Worm (Caenorhabditis elegans): ENCODE data around the gene Y55B1AR.2.

Y55B1AR.2 gene

ce11 chrIII:600316-600932 lies 1.8 kb upstream of the Y55B1AR.2 start, which contains the start of gene lec-6:
Gene lec-6 (minus strand): TSS chrIII:600366.
- TF ChIP-seq ceh-43 (GFP tag; optimal IDR thresholded peaks at IDR 0.05): no peak
- TF ChIP-seq mep-1 (tag; optimal IDR thresholded peaks at IDR 0.05): no peak
- TF ChIP-seq flh-1 (GFP tag; optimal IDR thresholded peaks at IDR 0.05): no peak
- no peak for TF ChIP-seq elt-1 (tag; optimal IDR thresholded peaks at IDR 0.05; ENCODE audit: borderline replicate concordance, insufficient read depth)
- no peak for TF ChIP-seq nhr-237 (tag; optimal IDR thresholded peaks at IDR 0.05)
- TF ChIP-seq lsy-2 (tag; optimal IDR thresholded peaks at IDR 0.05): no peak
- TF ChIP-seq mls-2 (tag; optimal IDR thresholded peaks at IDR 0.05): no peak
- TF ChIP-seq lin-13 (tag; optimal IDR thresholded peaks at IDR 0.05): no peak
- TF ChIP-seq unc-39 (tag; optimal IDR thresholded peaks at IDR 0.05): no peak
- no peak for TF ChIP-seq blmp-1 (tag; optimal IDR thresholded peaks at IDR 0.05)
- TF ChIP-seq zip-8 (tag; optimal IDR thresholded peaks at IDR 0.05): no peak

DNA sequence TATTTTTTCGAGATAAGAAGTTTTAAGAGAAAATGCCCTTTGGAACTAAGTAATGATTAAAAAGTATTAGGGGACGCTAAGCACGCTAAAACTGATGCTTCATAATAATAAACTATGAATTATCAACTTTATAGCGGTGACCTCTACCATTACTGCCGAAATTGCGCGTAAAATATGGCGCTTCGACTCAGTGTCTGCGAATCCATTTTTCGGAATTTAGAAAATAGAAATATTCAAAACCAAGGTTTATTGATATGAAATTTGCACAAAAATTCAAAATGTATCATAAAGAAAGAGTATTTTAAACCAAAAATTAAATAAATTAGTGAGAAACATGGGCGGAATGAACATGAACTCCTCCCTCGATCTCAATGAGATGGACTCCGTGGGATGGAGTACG lies 692 bp upstream of the Y55B1AR.2 start:
- TF ChIP-seq cnd-1 (tag; optimal IDR thresholded peaks at IDR 0.05) (no peak), unc-39 (tag; optimal IDR thresholded peaks at IDR 0.05) (no peak), elt-1 (tag; optimal IDR thresholded peaks at IDR 0.05; ENCODE audit: borderline replicate concordance, insufficient read depth) (no peak), ceh-83 (GFP tag; optimal IDR thresholded peaks at IDR 0.05) (no peak), zip-8 (tag; optimal IDR thresholded peaks at IDR 0.05) (no peak), nhr-28 (tag; optimal IDR thresholded peaks at IDR 0.05) (no peak), mls-2 (tag; optimal IDR thresholded peaks at IDR 0.05) (no peak), nhr-2 (tag; optimal IDR thresholded peaks at IDR 0.05) (no peak), unc-62 (GFP tag; optimal IDR thresholded peaks at IDR 0.05) (no peak), pha-4 (tag; optimal IDR thresholded peaks at IDR 0.05) (no peak), mep-1 (tag; optimal IDR thresholded peaks at IDR 0.05) (no peak), ceh-39 (tag; optimal IDR thresholded peaks at IDR 0.05) (no peak), snpc-4 (tag; optimal IDR thresholded peaks at IDR 0.05) (no peak), ceh-43 (GFP tag; optimal IDR thresholded peaks at IDR 0.05) (no peak)

DNA sequence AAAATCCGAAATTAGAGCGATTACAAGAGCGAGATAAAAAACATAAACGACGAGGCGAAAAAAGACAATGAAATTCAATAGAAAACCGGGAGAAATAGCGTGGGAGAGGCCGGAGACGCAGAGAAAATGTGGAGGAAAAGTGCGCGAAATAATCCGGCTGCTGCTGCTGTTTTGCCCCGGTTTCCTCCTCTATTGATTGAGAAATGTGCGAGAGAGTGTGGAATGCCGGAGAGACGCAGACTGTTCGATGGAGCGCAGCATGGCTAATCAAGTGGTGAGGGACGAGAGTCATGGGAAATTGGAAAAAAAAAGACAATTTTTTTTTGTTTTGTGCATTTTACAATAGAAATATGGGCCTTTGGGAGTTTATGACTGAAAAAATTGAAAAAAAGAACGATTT lies 419 bp downstream of the Y55B1AR.2 start:
- no peak for TF ChIP-seq nhr-2 (tag; optimal IDR thresholded peaks at IDR 0.05)
- TF ChIP-seq unc-62 (GFP tag; optimal IDR thresholded peaks at IDR 0.05): no peak
- no peak for TF ChIP-seq ceh-43 (GFP tag; optimal IDR thresholded peaks at IDR 0.05)
- TF ChIP-seq blmp-1 (tag; optimal IDR thresholded peaks at IDR 0.05): no peak
- TF ChIP-seq nhr-237 (tag; optimal IDR thresholded peaks at IDR 0.05): peak; percentile 20
- TF ChIP-seq tbx-8 (GFP tag; optimal IDR thresholded peaks at IDR 0.05): no peak
- peak; percentile 64 for TF ChIP-seq mls-2 (tag; optimal IDR thresholded peaks at IDR 0.05)
- no peak for TF ChIP-seq nhr-28 (tag; optimal IDR thresholded peaks at IDR 0.05)
- no peak for TF ChIP-seq lsy-2 (tag; optimal IDR thresholded peaks at IDR 0.05)
- TF ChIP-seq ztf-11 (tag; optimal IDR thresholded peaks at IDR 0.05): peak; percentile 43
- no peak for TF ChIP-seq zip-8 (tag; optimal IDR thresholded peaks at IDR 0.05)
- peak; percentile 60 for TF ChIP-seq mep-1 (tag; optimal IDR thresholded peaks at IDR 0.05)
- TF ChIP-seq drap-1 (GFP tag; optimal IDR thresholded peaks at IDR 0.05): no peak
- peak; percentile 9 for TF ChIP-seq hlh-1 (tag; optimal IDR thresholded peaks at IDR 0.05)
- no peak for TF ChIP-seq cnd-1 (tag; optimal IDR thresholded peaks at IDR 0.05)
- TF ChIP-seq pha-4 (tag; optimal IDR thresholded peaks at IDR 0.05): peak; percentile 39
- TF ChIP-seq ceh-83 (GFP tag; optimal IDR thresholded peaks at IDR 0.05): no peak
- TF ChIP-seq ham-2 (GFP tag; optimal IDR thresholded peaks at IDR 0.05): peak; percentile 97
- no peak for TF ChIP-seq bed-3 (GFP tag; optimal IDR thresholded peaks at IDR 0.05)
- TF ChIP-seq ceh-39 (tag; optimal IDR thresholded peaks at IDR 0.05): no peak
- peak; percentile 43 for TF ChIP-seq sptf-1 (tag; optimal IDR thresholded peaks at IDR 0.05)
- peak; percentile 91 for TF ChIP-seq ces-1 (GFP tag; optimal IDR thresholded peaks at IDR 0.05)
- no peak for TF ChIP-seq sem-2 (GFP tag; optimal IDR thresholded peaks at IDR 0.05)
- no peak for TF ChIP-seq snpc-4 (tag; optimal IDR thresholded peaks at IDR 0.05)

DNA sequence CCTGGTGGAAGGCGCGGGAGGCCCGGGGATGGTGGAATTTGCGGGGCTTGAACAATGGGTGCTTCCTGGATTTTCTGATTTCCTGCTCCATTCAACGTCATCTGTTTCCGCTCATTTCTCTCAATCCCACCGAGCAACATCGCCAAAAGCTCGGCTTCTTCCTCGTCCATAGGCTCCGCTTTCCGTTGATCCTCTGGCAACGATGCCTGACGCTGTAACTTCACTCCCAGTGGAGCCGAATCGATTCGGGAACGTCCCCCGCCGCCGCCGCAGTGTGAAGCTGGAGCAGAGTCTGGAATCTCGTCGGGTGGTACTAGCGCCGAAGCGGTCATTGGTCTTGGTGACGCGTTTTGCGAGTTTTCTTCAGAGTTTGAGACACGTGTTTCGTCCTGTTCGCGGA lies 3.1 kb downstream of the Y55B1AR.2 start:
- TF ChIP-seq nhr-12 (tag; optimal IDR thresholded peaks at IDR 0.05) (no peak), bed-3 (GFP tag; optimal IDR thresholded peaks at IDR 0.05) (no peak), sptf-1 (tag; optimal IDR thresholded peaks at IDR 0.05) (no peak), flh-1 (GFP tag; optimal IDR thresholded peaks at IDR 0.05) (no peak), ceh-39 (tag; optimal IDR thresholded peaks at IDR 0.05) (no peak), M03D4.4 (tag; optimal IDR thresholded peaks at IDR 0.05) (no peak), nhr-28 (tag; optimal IDR thresholded peaks at IDR 0.05) (no peak), unc-62 (GFP tag; optimal IDR thresholded peaks at IDR 0.05) (no peak), nhr-2 (tag; optimal IDR thresholded peaks at IDR 0.05) (no peak), ces-1 (GFP tag; optimal IDR thresholded peaks at IDR 0.05) (no peak), unc-39 (tag; optimal IDR thresholded peaks at IDR 0.05) (no peak), blmp-1 (tag; optimal IDR thresholded peaks at IDR 0.05) (no peak), tbx-8 (GFP tag; optimal IDR thresholded peaks at IDR 0.05) (no peak), ceh-43 (GFP tag; optimal IDR thresholded peaks at IDR 0.05) (no peak), mab-5 (tag; optimal IDR thresholded peaks at IDR 0.05) (no peak), sem-2 (GFP tag; optimal IDR thresholded peaks at IDR 0.05) (no peak), unc-120 (tag; optimal IDR thresholded peaks at IDR 0.05; ENCODE audit: poor library complexity, severe bottlenecking) (no peak)
